Fruit fly (Drosophila melanogaster): ENCODE data around the gene CG10096.

Gene CG10096

dm6 chr3R:12408160-12408559, 12.4 kb upstream of the CG10096 start, which contains the start of gene CG5196 (continued):
- TF ChIP-seq sisA (GFP tag; IDR thresholded peaks at IDR 0.05) (no peak), CG6254 (GFP tag; optimal IDR thresholded peaks at IDR 0.05) (no peak), Hr39 (optimal IDR thresholded peaks at IDR 0.05) (no peak), CG1792 (GFP tag; optimal IDR thresholded peaks at IDR 0.05) (no peak), Trl (optimal IDR thresholded peaks at IDR 0.05) (no peak), Trl (GFP tag; optimal IDR thresholded peaks at IDR 0.05) (no peak), CG14710 (tag; optimal IDR thresholded peaks at IDR 0.05) (peak; percentile 60), Sry-β (GFP tag; optimal IDR thresholded peaks at IDR 0.05) (peak; percentile 34), row (GFP tag; IDR thresholded peaks at IDR 0.05) (peak; percentile 74), hbn (GFP tag; IDR thresholded peaks at IDR 0.05; ENCODE audit: partially characterized antibody) (peak; percentile 17; the same call in 1 of the 2 replicates), CG2678 (tag; optimal IDR thresholded peaks at IDR 0.05) (no peak), cato (GFP tag; optimal IDR thresholded peaks at IDR 0.05; ENCODE audit: borderline replicate concordance) (no peak), abd-A (tag; optimal IDR thresholded peaks at IDR 0.05) (no peak), CG7372 (GFP tag; IDR thresholded peaks at IDR 0.05) (no peak), gce (GFP tag; IDR thresholded peaks at IDR 0.05) (no peak), ftz-f1 (GFP tag; optimal IDR thresholded peaks at IDR 0.05) (no peak), fru (optimal IDR thresholded peaks at IDR 0.05) (no peak), aop (GFP tag; IDR thresholded peaks at IDR 0.05) (no peak), nerfin-2 (GFP tag; IDR thresholded peaks at IDR 0.05; ENCODE audit: partially characterized antibody) (peak; percentile 58; the same call in 1 of the 2 replicates), Taf1 (GFP tag; IDR thresholded peaks at IDR 0.05) (no peak), Bgb (GFP tag; IDR thresholded peaks at IDR 0.05; ENCODE audit: partially characterized antibody) (peak; percentile 84), cg (GFP tag; optimal IDR thresholded peaks at IDR 0.05) (no peak), CG33213 (GFP tag; optimal IDR thresholded peaks at IDR 0.05) (no peak), croc (GFP tag; conservative IDR thresholded peaks at IDR 0.05) (no peak), odd (GFP tag; optimal IDR thresholded peaks at IDR 0.05) (no peak), CG12744 (GFP tag; optimal IDR thresholded peaks at IDR 0.05) (no peak), CG12219 (GFP tag; optimal IDR thresholded peaks at IDR 0.05) (no peak), gcm2 (GFP tag; optimal IDR thresholded peaks at IDR 0.05) (no peak), Atf3 (GFP tag; optimal IDR thresholded peaks at IDR 0.05) (no peak), B-H2 (GFP tag; optimal IDR thresholded peaks at IDR 0.05) (peak; percentile 51), sima (GFP tag; optimal IDR thresholded peaks at IDR 0.05) (no peak), tup (GFP tag; optimal IDR thresholded peaks at IDR 0.05) (no peak), BEAF-32 (GFP tag; optimal IDR thresholded peaks at IDR 0.05) (peak; percentile 73), wdn (GFP tag; IDR thresholded peaks at IDR 0.05) (no peak), ewg (GFP tag; optimal IDR thresholded peaks at IDR 0.05) (no peak), wek (GFP tag; optimal IDR thresholded peaks at IDR 0.05) (peak; percentile 9), Dp (GFP tag; optimal IDR thresholded peaks at IDR 0.05) (peak; percentile 80), CG17568 (GFP tag; optimal IDR thresholded peaks at IDR 0.05) (no peak), z (GFP tag; IDR thresholded peaks at IDR 0.05) (no peak), CG3407 (GFP tag; optimal IDR thresholded peaks at IDR 0.05) (no peak), Antp (GFP tag; optimal IDR thresholded peaks at IDR 0.05) (no peak), MTF-1 (GFP tag; optimal IDR thresholded peaks at IDR 0.05; ENCODE audit: borderline replicate concordance) (no peak), CG10321 (GFP tag; IDR thresholded peaks at IDR 0.05) (no peak), CG10267 (tag; optimal IDR thresholded peaks at IDR 0.05) (peak; percentile 62), Poxn (GFP tag; IDR thresholded peaks at IDR 0.05) (no peak), ERR (GFP tag; optimal IDR thresholded peaks at IDR 0.05) (no peak), CG4424 (GFP tag; optimal IDR thresholded peaks at IDR 0.05) (no peak), lilli (GFP tag; optimal IDR thresholded peaks at IDR 0.05) (peak; percentile 11), gcm (GFP tag; optimal IDR thresholded peaks at IDR 0.05) (no peak), sd (tag; optimal IDR thresholded peaks at IDR 0.05) (peak; percentile 30), CG7928 (GFP tag; optimal IDR thresholded peaks at IDR 0.05) (peak; percentile 7), Hey (tag; optimal IDR thresholded peaks at IDR 0.05) (no peak)
